Comparison of ENCODE assay signal across 1 fruit fly cellular context in the genomic region with DNA sequence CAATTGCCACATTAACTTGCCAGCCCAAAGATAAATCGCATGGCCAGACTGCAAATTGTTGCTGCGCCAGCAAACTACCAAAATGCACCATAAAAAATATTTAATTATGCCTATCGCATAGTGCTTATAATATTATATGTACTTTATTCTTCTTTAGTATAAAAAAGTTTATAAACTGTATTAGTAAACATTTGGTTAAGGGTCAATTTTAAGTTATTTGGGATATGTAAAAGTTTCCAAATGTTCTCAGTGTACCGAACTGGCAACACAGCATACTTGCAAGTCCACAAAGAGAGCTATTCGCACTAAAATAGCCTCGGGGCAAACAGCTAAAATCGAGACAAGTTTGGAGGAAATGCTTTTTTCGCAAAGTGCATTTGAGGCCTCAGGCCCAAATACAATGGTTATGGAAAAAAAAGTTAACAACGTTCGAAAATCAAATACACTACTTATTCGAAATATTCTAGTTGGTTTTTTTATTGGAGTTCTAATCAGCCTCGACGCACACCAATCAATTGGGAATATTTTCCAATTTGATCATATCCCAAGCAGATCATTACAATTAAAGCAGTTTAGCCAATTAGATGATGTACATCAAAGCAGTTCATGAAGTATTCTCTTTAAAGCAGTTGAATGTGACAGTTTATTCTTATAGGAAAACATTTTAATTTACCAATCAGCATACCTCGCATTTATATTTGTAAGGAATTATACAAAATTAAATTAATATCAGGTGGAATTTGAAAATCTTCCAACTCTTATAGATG.
TF ChIP-seq lines count a peak whose summit lies in the region.

No protein-coding gene starts in this region.

TF ChIP-seq in whole organism, prepupa, 60 proteins besides CTCF, POLR2A, EP300 and RAD21 (continued from another document):
- TF ChIP-seq dsx (GFP tag; optimal IDR thresholded peaks at IDR 0.05; lab: Kevin White, UChicago; ENCODE audit: poor library complexity, severe bottlenecking): no peak
- no peak for TF ChIP-seq topi (GFP tag; optimal IDR thresholded peaks at IDR 0.05; lab: Kevin White, UChicago)
- no peak for TF ChIP-seq fd85E (GFP tag; optimal IDR thresholded peaks at IDR 0.05; lab: Kevin White, UChicago)
- TF ChIP-seq CG3919 (GFP tag; optimal IDR thresholded peaks at IDR 0.05; lab: Kevin White, UChicago): no peak
- peak; percentile 6 for TF ChIP-seq pdm3 (GFP tag; optimal IDR thresholded peaks at IDR 0.05; lab: Kevin White, UChicago)
- peak; percentile 31 for TF ChIP-seq OdsH (GFP tag; optimal IDR thresholded peaks at IDR 0.05; lab: Kevin White, UChicago)
- TF ChIP-seq CG11762 (GFP tag; optimal IDR thresholded peaks at IDR 0.05; lab: Kevin White, UChicago; ENCODE audit: insufficient read depth): no peak
- TF ChIP-seq cyc (GFP tag; optimal IDR thresholded peaks at IDR 0.05; lab: Kevin White, UChicago): no peak
